Fruit fly (Drosophila melanogaster) whole organism, embryonic: ENCODE results near the gene BORCS6.
A peak's percentile ranks its signal among the peaks of the same experiment; 100 is the strongest.

Experiments used
- Adf1 ChIP-seq: fragments of 200-800 bp; sonication (Bioruptor generic); IDR thresholded peaks from 2 replicates; pipeline ENCODE4 v1.3.6; 2022; ENCODE audit warnings: missing biosample characterization, missing genetic modification characterization
- Atf-2 ChIP-seq: fragments of 200-800 bp; sonication (Bioruptor generic); optimal IDR thresholded peaks from 2 replicates; lab custom pipeline; 2016; ENCODE audit warnings: missing biosample characterization, missing genetic modification characterization
- B-H1 ChIP-seq: fragments of 200-800 bp; sonication (Bioruptor generic); IDR thresholded peaks from 3 replicates; pipeline ENCODE4 v1.3.6; 2022; ENCODE audit warnings: missing biosample characterization, missing genetic modification characterization
- Bteb2 ChIP-seq: fragments of 200-800 bp; sonication (Bioruptor generic); optimal IDR thresholded peaks from 2 replicates; lab custom pipeline; 2016; ENCODE audit warnings: missing biosample characterization, missing genetic modification characterization
- CG10267 ChIP-seq: fragments of 200-800 bp; sonication (Bioruptor generic); optimal IDR thresholded peaks from 2 replicates; lab custom pipeline; 2018; ENCODE audit warnings: missing biosample characterization, mild to moderate bottlenecking, missing genetic modification characterization, moderate library complexity
- CG10654 ChIP-seq: fragments of 200-800 bp; sonication (Bioruptor generic); optimal IDR thresholded peaks from 2 replicates; lab custom pipeline; 2016; ENCODE audit warnings: missing biosample characterization, missing genetic modification characterization
- CG11504 ChIP-seq: fragments of 200-800 bp; sonication (Bioruptor generic); optimal IDR thresholded peaks from 3 replicates; lab custom pipeline; 2019; ENCODE audit warnings: missing biosample characterization, mild to moderate bottlenecking, missing genetic modification characterization, moderate library complexity
- CG12391 ChIP-seq: fragments of 200-800 bp; sonication (Bioruptor generic); optimal IDR thresholded peaks from 3 replicates; lab custom pipeline; 2018; ENCODE audit warnings: missing biosample characterization, mild to moderate bottlenecking, missing genetic modification characterization, moderate library complexity
- CG13894 ChIP-seq: fragments of 200-800 bp; sonication (Bioruptor generic); optimal IDR thresholded peaks from 3 replicates; lab custom pipeline; 2018; ENCODE audit warnings: missing biosample characterization, mild to moderate bottlenecking, missing genetic modification characterization, moderate library complexity
- CG14860 ChIP-seq: fragments of 200-800 bp; sonication (Bioruptor generic); IDR thresholded peaks from 3 replicates; pipeline ENCODE4 v1.3.6; 2022; ENCODE audit warnings: missing biosample characterization, missing genetic modification characterization; ENCODE audit not compliant: partially characterized antibody
- CG17568 ChIP-seq: fragments of 200-800 bp; sonication (Bioruptor generic); optimal IDR thresholded peaks from 2 replicates; lab custom pipeline; 2018; ENCODE audit warnings: missing biosample characterization, mild to moderate bottlenecking, missing genetic modification characterization, moderate library complexity
- CG31388 ChIP-seq: fragments of 200-800 bp; sonication (Bioruptor generic); optimal IDR thresholded peaks from 2 replicates; lab custom pipeline; 2016; ENCODE audit warnings: missing biosample characterization, missing genetic modification characterization
- CG4360 ChIP-seq: fragments of 200-800 bp; sonication (Bioruptor generic); IDR thresholded peaks from 2 replicates; pipeline ENCODE4 v1.3.6; 2022; ENCODE audit warnings: missing biosample characterization, missing genetic modification characterization
- CG43689 ChIP-seq: fragments of 200-800 bp; sonication (Bioruptor generic); IDR thresholded peaks from 2 replicates; pipeline ENCODE4 v1.3.6; 2022; ENCODE audit warnings: missing biosample characterization, missing genetic modification characterization
- CG6689 ChIP-seq: fragments of 200-800 bp; sonication (Bioruptor generic); IDR thresholded peaks from 2 replicates; pipeline ENCODE4 v1.3.6; 2022; ENCODE audit warnings: missing biosample characterization, missing genetic modification characterization
- CG8089 ChIP-seq: fragments of 200-800 bp; sonication (Bioruptor generic); optimal IDR thresholded peaks from 3 replicates; lab custom pipeline; 2016; ENCODE audit warnings: missing biosample characterization, missing genetic modification characterization
- Drgx ChIP-seq: fragments of 200-800 bp; sonication (Bioruptor generic); IDR thresholded peaks from 2 replicates; pipeline ENCODE4 v1.3.6; 2022; ENCODE audit warnings: missing biosample characterization, missing genetic modification characterization
- HmgD ChIP-seq: fragments of 200-800 bp; sonication (Bioruptor generic); optimal IDR thresholded peaks from 3 replicates; lab custom pipeline; 2016; ENCODE audit warnings: missing biosample characterization, missing genetic modification characterization
- Hr78 ChIP-seq, 2 experiments: fragments of 200-800 bp in 1 of 2; fragments of >200 bp in 1 of 2; sonication (Bioruptor generic) in 1 of 2; optimal IDR thresholded peaks; 2 replicates each; lab custom pipeline; 2017 to 2019; ENCODE audit warnings: missing biosample characterization in 2 of 2, missing genetic modification characterization in 2 of 2, mild to moderate bottlenecking in 1 of 2, moderate library complexity in 1 of 2
- Mes4 ChIP-seq: fragments of 200-800 bp; sonication (Bioruptor generic); optimal IDR thresholded peaks from 2 replicates; lab custom pipeline; 2016; ENCODE audit warnings: missing biosample characterization, missing genetic modification characterization
- NK7.1 ChIP-seq: fragments of 200-800 bp; sonication (Bioruptor generic); optimal IDR thresholded peaks from 3 replicates; lab custom pipeline; 2016; ENCODE audit warnings: missing biosample characterization, missing genetic modification characterization
- btn ChIP-seq: fragments of 200-800 bp; sonication (Bioruptor generic); optimal IDR thresholded peaks from 2 replicates; lab custom pipeline; 2016; ENCODE audit warnings: missing biosample characterization, missing genetic modification characterization
- chif ChIP-seq, 2 experiments: fragments of 200-800 bp; sonication (Bioruptor generic); optimal IDR thresholded peaks; 3 replicates each; lab custom pipeline; 2016; ENCODE audit warnings: missing biosample characterization in 2 of 2, missing genetic modification characterization in 2 of 2
- chinmo ChIP-seq: fragments of 200-800 bp; sonication (Bioruptor generic); IDR thresholded peaks from 4 replicates; pipeline ENCODE4 v1.3.6; 2022; ENCODE audit warnings: missing biosample characterization, missing genetic modification characterization; ENCODE audit not compliant: partially characterized antibody
- chm ChIP-seq: fragments of 200-800 bp; sonication (Bioruptor generic); IDR thresholded peaks from 2 replicates; pipeline ENCODE4 v1.3.6; 2022; ENCODE audit warnings: missing biosample characterization, missing genetic modification characterization
- crol ChIP-seq: fragments of 200-800 bp; sonication (Bioruptor generic); IDR thresholded peaks from 2 replicates; pipeline ENCODE4 v1.3.6; 2022; ENCODE audit warnings: missing biosample characterization, missing genetic modification characterization
- ftz-f1 ChIP-seq: fragments of 200-800 bp; sonication (Bioruptor generic); optimal IDR thresholded peaks from 2 replicates; lab custom pipeline; 2016; ENCODE audit warnings: missing biosample characterization, missing genetic modification characterization
- fu2 ChIP-seq: fragments of 200-800 bp; sonication (Bioruptor generic); optimal IDR thresholded peaks from 2 replicates; lab custom pipeline; 2016; ENCODE audit warnings: missing biosample characterization, missing genetic modification characterization
- gce ChIP-seq: fragments of 200-800 bp; sonication (Bioruptor generic); IDR thresholded peaks from 3 replicates; pipeline ENCODE4 v1.3.6; 2022; ENCODE audit warnings: missing biosample characterization, missing genetic modification characterization
- otp ChIP-seq: fragments of 200-800 bp; sonication (Bioruptor generic); IDR thresholded peaks from 3 replicates; pipeline ENCODE4, ENCODE4 v1.3.6; 2022; ENCODE audit warnings: missing biosample characterization, missing genetic modification characterization
- sens ChIP-seq: fragments of 200-800 bp; sonication (Bioruptor generic); peaks from one replicate; lab custom pipeline; 2016; ENCODE audit warnings: missing biosample characterization, missing genetic modification characterization
- tap ChIP-seq: fragments of 200-800 bp; optimal IDR thresholded peaks from 3 replicates; lab custom pipeline; 2019; ENCODE audit warnings: missing biosample characterization, mild to moderate bottlenecking, missing genetic modification characterization, moderate library complexity
- tin ChIP-seq: fragments of 200-800 bp; sonication (Bioruptor generic); optimal IDR thresholded peaks from 3 replicates; lab custom pipeline; 2016; ENCODE audit warnings: missing biosample characterization, missing genetic modification characterization
- toy ChIP-seq: fragments of 200-800 bp; sonication (Bioruptor generic); IDR thresholded peaks from 2 replicates; pipeline ENCODE4 v1.3.6; 2022; ENCODE audit warnings: missing biosample characterization, missing genetic modification characterization
- vfl ChIP-seq: fragments of 200-800 bp; sonication (Bioruptor generic); optimal IDR thresholded peaks from 2 replicates; lab custom pipeline; 2016; ENCODE audit warnings: missing biosample characterization, missing genetic modification characterization
- vnd ChIP-seq: fragments of 200-800 bp; sonication (Bioruptor generic); IDR thresholded peaks from 3 replicates; pipeline ENCODE4 v1.3.6; 2022; ENCODE audit warnings: missing biosample characterization, missing genetic modification characterization; ENCODE audit not compliant: partially characterized antibody

BORCS6 gene

DNA sequence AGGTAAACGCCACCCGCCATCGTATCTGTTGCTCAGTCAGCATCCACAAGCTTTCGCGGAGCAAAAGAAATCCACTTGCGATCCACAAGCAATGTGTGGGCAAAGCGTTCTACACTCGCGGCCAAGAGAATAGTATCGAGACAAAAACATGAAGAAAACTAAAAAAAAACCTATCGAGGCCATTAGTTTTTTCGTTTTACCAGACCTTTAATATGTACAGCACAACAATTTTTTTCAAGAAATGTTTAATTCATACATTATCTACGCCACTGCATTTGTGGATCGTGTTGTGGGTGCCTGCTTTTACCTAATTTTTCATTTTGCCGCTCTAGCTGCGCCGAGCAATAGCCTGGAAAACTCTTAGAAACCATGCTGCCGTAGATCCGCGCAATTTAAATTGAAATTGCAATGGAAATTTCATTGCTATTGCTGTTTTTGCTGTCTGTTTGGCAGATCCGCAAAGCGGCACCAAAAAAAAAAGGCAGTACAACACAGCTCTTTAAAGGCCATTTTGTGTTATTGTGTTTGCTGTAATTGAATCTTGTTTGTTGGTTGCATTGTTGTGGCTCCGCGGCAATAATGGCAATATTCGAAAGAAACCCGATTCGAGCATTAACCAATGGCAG, 22.5 kb downstream of the BORCS6 start (continued):
- TF ChIP-seq Hr78 (GFP tag; optimal IDR thresholded peaks at IDR 0.05; lab: Kevin White, UChicago) = peak in 1 of 2 experiments; percentile 40
- TF ChIP-seq Atf-2 (GFP tag; lab: Kevin White, UChicago) = no peak
- TF ChIP-seq Adf1 = no peak
- no peak for TF ChIP-seq toy
- TF ChIP-seq ftz-f1 (GFP tag; lab: Kevin White, UChicago) = no peak
- TF ChIP-seq vnd (GFP tag; lab: Robert Waterston, UW) = no peak
- TF ChIP-seq CG31388 (GFP tag; lab: Kevin White, UChicago) = peak; percentile 53
- TF ChIP-seq CG10267 = peak; percentile 62
- TF ChIP-seq fu2 (GFP tag; lab: Kevin White, UChicago) = no peak
- peak; percentile 28 for TF ChIP-seq CG10654 (GFP tag; lab: Kevin White, UChicago)
- peak; percentile 44; the same call in 1 of the 3 replicates for TF ChIP-seq B-H1 (GFP tag; lab: Robert Waterston, UW)
- peak; percentile 58 for TF ChIP-seq tap (tag; lab: Kevin White, UChicago)
- no peak for TF ChIP-seq vfl
- TF ChIP-seq Mes4 (GFP tag; lab: Kevin White, UChicago) = peak; percentile 57
- peak; percentile 63 for TF ChIP-seq CG17568 (GFP tag; lab: Kevin White, UChicago)
- no peak for TF ChIP-seq HmgD (GFP tag; lab: Kevin White, UChicago)
- TF ChIP-seq tin = peak; percentile 71
- no peak for TF ChIP-seq CG43689 (GFP tag; lab: Robert Waterston, UW)
- TF ChIP-seq CG8089 = peak; percentile 4
- TF ChIP-seq CG14860 (GFP tag; lab: Robert Waterston, UW) = no peak
- TF ChIP-seq gce (GFP tag; lab: Robert Waterston, UW) = peak; percentile 74; the same call in 1 of the 3 replicates
- TF ChIP-seq CG6689 = peak; percentile 63
- peak; percentile 58 for TF ChIP-seq CG12391

DNA sequence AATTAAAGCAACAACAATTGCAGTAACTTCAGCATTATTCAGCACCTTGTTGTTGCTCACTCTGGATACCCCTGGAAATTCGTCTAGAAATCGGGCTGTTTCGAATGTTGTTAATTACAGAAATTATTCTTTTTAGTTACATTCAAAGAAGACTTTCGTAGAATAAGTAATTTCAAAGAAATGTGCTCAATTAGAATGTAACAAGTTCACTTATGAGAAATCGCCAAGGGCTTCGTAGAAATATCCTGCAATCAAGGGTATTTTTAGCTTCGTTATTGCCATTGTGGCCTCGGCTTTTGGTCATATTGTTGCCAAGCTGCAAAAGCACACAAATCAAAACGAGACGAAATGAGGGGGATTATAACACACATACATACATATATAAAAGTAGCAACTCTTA, 23.3 kb downstream of the BORCS6 start:
- TF ChIP-seq sens (GFP tag; lab: Kevin White, UChicago) (peak; percentile 34), CG13894 (tag; lab: Kevin White, UChicago) (no peak), NK7.1 (GFP tag; lab: Kevin White, UChicago) (no peak), Drgx (peak; percentile 29; the same call in 1 of the 2 replicates), chm (GFP tag; lab: Robert Waterston, UW) (no peak)

DNA sequence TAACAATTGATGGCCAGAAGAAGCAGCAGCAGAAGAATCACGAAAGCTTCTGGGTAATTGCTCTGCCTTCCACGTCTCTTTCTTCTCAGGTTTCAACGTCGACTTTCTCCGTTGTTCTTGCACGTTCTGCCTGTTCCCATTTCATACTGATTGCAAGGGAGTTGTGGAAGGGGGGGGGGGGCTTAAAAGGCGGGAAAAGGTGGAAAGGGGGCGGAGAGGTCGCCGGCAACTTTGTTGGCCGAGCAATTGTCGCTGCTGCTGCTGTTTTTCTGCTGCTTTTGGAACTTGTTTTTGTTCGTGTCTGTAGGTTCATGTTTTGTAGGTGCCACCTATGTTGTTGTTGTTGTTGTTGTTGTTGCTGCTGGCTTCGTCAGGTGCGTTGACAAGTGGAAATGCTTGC, 24.9 kb downstream of the BORCS6 start:
- TF ChIP-seq chinmo (GFP tag; lab: Robert Waterston, UW) = 0 out of 4 replicates have a peak, but pooled peaks have one; percentile 4
- TF ChIP-seq CG4360 (GFP tag; lab: Robert Waterston, UW) = peak; percentile 50; the same call in 1 of the 2 replicates
- TF ChIP-seq crol (GFP tag; lab: Robert Waterston, UW) = peak; percentile 68
- no peak for TF ChIP-seq chif (GFP tag; optimal IDR thresholded peaks at IDR 0.05; lab: Kevin White, UChicago)
- TF ChIP-seq Bteb2 (GFP tag; lab: Kevin White, UChicago) = no peak
- no peak for TF ChIP-seq btn (GFP tag; lab: Kevin White, UChicago)
- no peak for TF ChIP-seq otp (GFP tag; lab: Robert Waterston, UW)
- TF ChIP-seq CG11504 = peak; percentile 69
